Worm (Caenorhabditis elegans) whole organism, young adult: ENCODE measurements around the gene fbxb-97.

Experiments used
- F39B2.1 ChIP-seq: fragments of 200-800 bp; sonication (Bioruptor generic); IDR thresholded peaks from 2 replicates; pipeline ENCODE4 v1.3.6; 2022; ENCODE audit warnings: missing genetic modification reagents, missing genetic modification characterization, missing compliant biosample characterization
- F57A8.1 ChIP-seq: fragments of 200-800 bp; sonication (Bioruptor generic); optimal IDR thresholded peaks from 2 replicates; lab custom pipeline; 2018; ENCODE audit warnings: mild to moderate bottlenecking, missing genetic modification characterization, moderate library complexity, missing compliant biosample characterization
- T07F8.4 ChIP-seq: sonication (generic microtip); optimal IDR thresholded peaks from 2 replicates; lab custom pipeline; 2016; ENCODE audit warnings: mild to moderate bottlenecking, missing genetic modification characterization, moderate library complexity, missing compliant biosample characterization
- cebp-1 ChIP-seq, 2 experiments: fragments of 200-800 bp in 1 of 2; sonication (Bioruptor generic) in 1 of 2; sonication (generic microtip) in 1 of 2; IDR thresholded peaks in 1 of 2; optimal IDR thresholded peaks in 1 of 2; 2 replicates each; pipeline versions ENCODE4 v1.3.6 to Lab custom; 2017 to 2022; ENCODE audit warnings: missing compliant biosample characterization in 2 of 2, missing genetic modification characterization in 2 of 2, mild to moderate bottlenecking in 1 of 2, missing genetic modification reagents in 1 of 2, moderate library complexity in 1 of 2
- nhr-120 ChIP-seq: fragments of 200-800 bp; sonication (Bioruptor generic); IDR thresholded peaks from 2 replicates; pipeline ENCODE4 v1.3.6; 2022; ENCODE audit warnings: missing genetic modification characterization, missing compliant biosample characterization
- pha-4 ChIP-seq: fragments of 150-350 bp; sonication (generic microtip); optimal IDR thresholded peaks from 2 replicates; lab custom pipeline; 2014; ENCODE audit warnings: missing biosample characterization, missing genetic modification reagents, missing genetic modification characterization
- sea-2 ChIP-seq: fragments of 200-800 bp; sonication (Bioruptor generic); IDR thresholded peaks from 2 replicates; pipeline ENCODE4 v1.3.6; 2022; ENCODE audit warnings: missing genetic modification characterization, missing compliant biosample characterization
- snpc-3.4 ChIP-seq: sonication (generic microtip); optimal IDR thresholded peaks from 2 replicates; lab custom pipeline; 2017; ENCODE audit warnings: missing genetic modification characterization, mild to moderate bottlenecking, missing compliant biosample characterization, antibody characterized with exemption, moderate library complexity, missing genotype, missing genetic modification reagents
- xnd-1 ChIP-seq: sonication (generic microtip); optimal IDR thresholded peaks from 2 replicates; lab custom pipeline; 2016; ENCODE audit warnings: missing genotype, missing genetic modification reagents, missing genetic modification characterization, missing compliant biosample characterization
- zfh-2 ChIP-seq: fragments of 200-800 bp; sonication (Bioruptor generic); conservative IDR thresholded peaks from 2 replicates; pipeline ENCODE4 v1.3.6; 2022; ENCODE audit warnings: missing genetic modification reagents, missing genetic modification characterization, missing compliant biosample characterization
- zim-3 ChIP-seq: sonication (generic microtip); optimal IDR thresholded peaks from 2 replicates; lab custom pipeline; 2017; ENCODE audit warnings: mild to moderate bottlenecking, missing genetic modification characterization, moderate library complexity, missing compliant biosample characterization

DNA sequence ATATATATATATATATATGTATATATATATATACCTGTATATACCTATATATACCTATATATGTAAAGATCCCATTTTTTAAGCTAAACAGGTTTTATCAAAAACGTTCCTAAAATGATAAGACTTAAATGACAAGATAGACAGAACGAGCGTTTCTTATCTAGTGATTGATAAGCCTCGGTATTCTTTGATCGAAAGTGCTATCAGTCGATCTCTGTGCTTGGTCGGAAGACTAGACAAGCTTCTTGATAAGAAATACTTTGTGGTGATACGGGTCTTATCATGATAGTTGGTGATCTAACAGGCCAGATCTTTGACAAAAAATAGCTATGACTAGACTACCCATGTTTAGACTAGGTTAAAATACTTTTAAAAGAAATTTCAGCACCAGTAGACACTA, 3.8 kb upstream of the fbxb-97 start:
- TF ChIP-seq pha-4 (tag; lab: Kevin White, UChicago) (no peak), T07F8.4 (tag; lab: Kevin White, UChicago) (no peak), nhr-120 (no peak), zfh-2 (GFP tag; lab: Robert Waterston, UW) (no peak), zim-3 (tag; lab: Kevin White, UChicago) (no peak), xnd-1 (no peak), F39B2.1 (no peak), sea-2 (GFP tag; lab: Robert Waterston, UW) (no peak), cebp-1 (GFP tag; IDR thresholded peaks at IDR 0.05; lab: Robert Waterston, UW) (no peak), cebp-1 (tag; optimal IDR thresholded peaks at IDR 0.05; lab: Kevin White, UChicago) (no peak), F57A8.1 (no peak), snpc-3.4 (tag; lab: Kevin White, UChicago) (no peak)
